Worm (Caenorhabditis elegans) whole organism, young adult: Measurements from ENCODE around the gene C13A2.9.

Experiments used
- C06A6.2 ChIP-seq: fragments of 200-800 bp; sonication (Bioruptor generic); conservative IDR thresholded peaks from 2 replicates; pipeline ENCODE4 v1.3.6; 2022; ENCODE audit warnings: missing genetic modification characterization, missing compliant biosample characterization
- C17E4.6 ChIP-seq: fragments of 200-800 bp; sonication (Bioruptor generic); IDR thresholded peaks from 2 replicates; pipeline ENCODE4 v1.3.6; 2022; ENCODE audit warnings: missing genetic modification reagents, missing genetic modification characterization, missing compliant biosample characterization
- D2030.7 ChIP-seq: fragments of 200-800 bp; sonication (Bioruptor generic); IDR thresholded peaks from 2 replicates; pipeline ENCODE4 v1.3.6; 2022; ENCODE audit warnings: missing genetic modification reagents, missing genetic modification characterization, missing compliant biosample characterization
- F10E7.11 ChIP-seq: sonication (generic microtip); optimal IDR thresholded peaks from 2 replicates; lab custom pipeline; 2017; ENCODE audit warnings: mild to moderate bottlenecking, missing genetic modification characterization, moderate library complexity, missing compliant biosample characterization
- F33H1.4 ChIP-seq: fragments of 200-800 bp; sonication (Bioruptor generic); IDR thresholded peaks from 2 replicates; pipeline ENCODE4 v1.3.6; 2022; ENCODE audit warnings: missing genetic modification reagents, missing genetic modification characterization, missing compliant biosample characterization
- F37B4.10 ChIP-seq: fragments of 200-800 bp; sonication (Bioruptor generic); IDR thresholded peaks from 2 replicates; pipeline ENCODE4 v1.3.6; 2022; ENCODE audit warnings: missing genetic modification characterization, missing compliant biosample characterization
- F39B2.1 ChIP-seq: fragments of 200-800 bp; sonication (Bioruptor generic); IDR thresholded peaks from 2 replicates; pipeline ENCODE4 v1.3.6; 2022; ENCODE audit warnings: missing genetic modification reagents, missing genetic modification characterization, missing compliant biosample characterization
- F57C9.4 ChIP-seq: sonication (generic microtip); optimal IDR thresholded peaks from 2 replicates; lab custom pipeline; 2017; ENCODE audit warnings: mild to moderate bottlenecking, missing genetic modification characterization, missing compliant biosample characterization
- K11D2.4 ChIP-seq: fragments of 200-800 bp; sonication (Bioruptor generic); IDR thresholded peaks from 2 replicates; pipeline ENCODE4 v1.3.6; 2022; ENCODE audit warnings: missing genetic modification reagents, missing genetic modification characterization, missing compliant biosample characterization
- T26A5.8 ChIP-seq: sonication (generic microtip); optimal IDR thresholded peaks from 2 replicates; lab custom pipeline; 2016; ENCODE audit warnings: missing genetic modification characterization, missing compliant biosample characterization
- Y56A3A.18 ChIP-seq: fragments of 200-800 bp; sonication (Bioruptor generic); IDR thresholded peaks from 2 replicates; pipeline ENCODE4 v1.3.6; 2022; ENCODE audit warnings: missing genetic modification reagents, missing genetic modification characterization, missing compliant biosample characterization
- ZK185.1 ChIP-seq: sonication (generic microtip); optimal IDR thresholded peaks from 2 replicates; lab custom pipeline; 2016; ENCODE audit warnings: mild to moderate bottlenecking, missing genetic modification characterization, missing compliant biosample characterization; ENCODE audit not compliant: poor library complexity, severe bottlenecking
- aptf-2 ChIP-seq: fragments of 200-800 bp; sonication (Bioruptor generic); conservative IDR thresholded peaks from 2 replicates; pipeline ENCODE4 v1.3.6; 2022; ENCODE audit warnings: missing genetic modification reagents, missing genetic modification characterization, missing compliant biosample characterization
- attf-6 ChIP-seq: fragments of 200-800 bp; sonication (Bioruptor generic); IDR thresholded peaks from 2 replicates; pipeline ENCODE4 v1.3.6; 2022; ENCODE audit warnings: missing genetic modification reagents, missing genetic modification characterization, missing compliant biosample characterization
- bed-2 ChIP-seq: fragments of 200-800 bp; sonication (Bioruptor generic); IDR thresholded peaks from 2 replicates; pipeline ENCODE4 v1.3.6; 2022; ENCODE audit warnings: missing genetic modification reagents, missing genetic modification characterization, missing compliant biosample characterization
- ceh-40 ChIP-seq: fragments of 200-800 bp; sonication (Bioruptor generic); IDR thresholded peaks from 2 replicates; pipeline ENCODE4 v1.3.6; 2022; ENCODE audit warnings: missing genetic modification characterization, missing compliant biosample characterization
- ceh-79 ChIP-seq: sonication (generic microtip); optimal IDR thresholded peaks from 2 replicates; lab custom pipeline; 2017; ENCODE audit warnings: mild to moderate bottlenecking, missing genetic modification characterization, missing compliant biosample characterization
- ceh-91 ChIP-seq: fragments of 200-800 bp; sonication (Bioruptor generic); IDR thresholded peaks from 2 replicates; pipeline ENCODE4 v1.3.6; 2022; ENCODE audit warnings: missing genetic modification reagents, missing genetic modification characterization, missing compliant biosample characterization
- chd-7 ChIP-seq: sonication (generic microtip); optimal IDR thresholded peaks from 2 replicates; lab custom pipeline; 2016; ENCODE audit warnings: mild to moderate bottlenecking, missing genetic modification characterization, moderate library complexity, missing compliant biosample characterization
- dpl-1 ChIP-seq: fragments of 150-350 bp; optimal IDR thresholded peaks from 2 replicates; lab custom pipeline; 2014; ENCODE audit warnings: missing biosample characterization, missing genetic modification reagents, missing genetic modification characterization
- efl-1 ChIP-seq: fragments of 150-350 bp; optimal IDR thresholded peaks from 2 replicates; lab custom pipeline; 2014; ENCODE audit warnings: missing biosample characterization, missing genetic modification reagents, missing genetic modification characterization
- egl-18 ChIP-seq: fragments of 200-800 bp; sonication (Bioruptor generic); IDR thresholded peaks from 2 replicates; pipeline ENCODE4 v1.3.6; 2022; ENCODE audit warnings: missing genetic modification reagents, missing genetic modification characterization, missing compliant biosample characterization
- ets-4 ChIP-seq: fragments of 200-800 bp; sonication (Bioruptor generic); optimal IDR thresholded peaks from 2 replicates; lab custom pipeline; 2018; ENCODE audit warnings: mild to moderate bottlenecking, missing genetic modification characterization, missing compliant biosample characterization
- fkh-3 ChIP-seq: sonication (generic microtip); optimal IDR thresholded peaks from 2 replicates; lab custom pipeline; 2016; ENCODE audit warnings: mild to moderate bottlenecking, missing genetic modification characterization, missing compliant biosample characterization
- hrde-1 ChIP-seq: sonication (generic microtip); optimal IDR thresholded peaks from 2 replicates; lab custom pipeline; 2016; ENCODE audit warnings: missing genetic modification characterization, mild to moderate bottlenecking, missing compliant biosample characterization, moderate library complexity, missing genotype, missing genetic modification reagents, borderline replicate concordance
- hsf-1 ChIP-seq: fragments of 200-800 bp; sonication (Bioruptor generic); IDR thresholded peaks from 2 replicates; pipeline ENCODE4 v1.3.6; 2022; ENCODE audit warnings: missing genetic modification reagents, missing genetic modification characterization, missing compliant biosample characterization
- let-607 ChIP-seq, 2 experiments: fragments of 200-800 bp in 1 of 2; sonication (Bioruptor generic) in 1 of 2; sonication (generic microtip) in 1 of 2; optimal IDR thresholded peaks; 2 replicates each; lab custom pipeline; 2016 to 2018; ENCODE audit warnings: mild to moderate bottlenecking in 2 of 2, missing compliant biosample characterization in 2 of 2, missing genetic modification characterization in 2 of 2, moderate library complexity in 2 of 2, missing genotype in 1 of 2
- lin-54 ChIP-seq: fragments of 200-800 bp; sonication (Bioruptor generic); optimal IDR thresholded peaks from 2 replicates; lab custom pipeline; 2018; ENCODE audit warnings: mild to moderate bottlenecking, missing genetic modification characterization, missing compliant biosample characterization
- lsy-27 ChIP-seq: sonication (generic microtip); optimal IDR thresholded peaks from 2 replicates; lab custom pipeline; 2017; ENCODE audit warnings: missing genetic modification characterization, mild to moderate bottlenecking, missing compliant biosample characterization, antibody characterized with exemption, missing genotype, borderline replicate concordance; ENCODE audit not compliant: insufficient read depth
- nfya-2 ChIP-seq: fragments of 200-800 bp; sonication (Bioruptor generic); IDR thresholded peaks from 2 replicates; pipeline ENCODE4 v1.3.6; 2022; ENCODE audit warnings: missing genetic modification reagents, missing genetic modification characterization, missing compliant biosample characterization
- nhr-27 ChIP-seq: fragments of 200-800 bp; sonication (Bioruptor generic); optimal IDR thresholded peaks from 2 replicates; lab custom pipeline; 2018; ENCODE audit warnings: mild to moderate bottlenecking, missing genetic modification characterization, moderate library complexity, missing compliant biosample characterization
- rec-8 ChIP-seq, 2 experiments: sonication (generic microtip); optimal IDR thresholded peaks; 2 replicates each; lab custom pipeline; 2016; ENCODE audit warnings: mild to moderate bottlenecking in 2 of 2, missing genetic modification characterization in 2 of 2, missing genetic modification reagents in 2 of 2, missing genotype in 2 of 2, missing biosample characterization in 1 of 2, missing compliant biosample characterization in 1 of 2, moderate library complexity in 1 of 2
- repo-1 ChIP-seq: sonication (generic microtip); optimal IDR thresholded peaks from 2 replicates; lab custom pipeline; 2017; ENCODE audit warnings: mild to moderate bottlenecking, missing genetic modification characterization, missing compliant biosample characterization
- ztf-18 ChIP-seq: sonication (generic microtip); optimal IDR thresholded peaks from 2 replicates; lab custom pipeline; 2016; ENCODE audit warnings: missing genotype, mild to moderate bottlenecking, missing genetic modification characterization, missing compliant biosample characterization
- ztf-25 ChIP-seq: fragments of 200-800 bp; sonication (Bioruptor generic); IDR thresholded peaks from 2 replicates; pipeline ENCODE4 v1.3.6; 2022; ENCODE audit warnings: missing genetic modification reagents, missing genetic modification characterization, missing compliant biosample characterization

Gene C13A2.9

DNA sequence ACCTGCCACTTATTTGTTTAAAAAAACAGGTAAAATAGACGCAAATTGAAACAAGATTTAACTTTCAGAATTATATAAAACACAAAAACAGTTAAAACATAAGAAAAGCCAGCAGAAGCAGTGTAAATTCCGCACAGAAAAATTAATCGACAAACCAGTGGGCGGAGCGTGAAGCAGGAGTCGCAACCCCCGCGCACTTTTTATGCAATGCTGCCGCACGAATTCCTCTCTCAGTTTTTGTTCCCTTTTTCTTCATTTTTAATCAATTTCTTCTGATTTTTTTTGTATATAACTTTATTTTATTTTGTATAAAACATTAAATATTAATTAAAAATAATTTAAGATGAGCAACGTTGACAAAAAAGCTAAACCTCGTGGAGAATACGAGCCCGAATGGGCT, 33.1 kb downstream of the C13A2.9 start, which contains the start of the genes gei-6 and krr-1 (continued):
- no peak for TF ChIP-seq ztf-18 (tag; lab: Kevin White, UChicago)
- no peak for TF ChIP-seq lsy-27 (tag; lab: Kevin White, UChicago)
- TF ChIP-seq chd-7 (tag; lab: Kevin White, UChicago) = no peak
- no peak for TF ChIP-seq hsf-1 (GFP tag; lab: Robert Waterston, UW)
- no peak for TF ChIP-seq K11D2.4 (GFP tag; lab: Robert Waterston, UW)
- TF ChIP-seq F39B2.1 = no peak
- TF ChIP-seq, all 124 proteins: peak for 21

DNA sequence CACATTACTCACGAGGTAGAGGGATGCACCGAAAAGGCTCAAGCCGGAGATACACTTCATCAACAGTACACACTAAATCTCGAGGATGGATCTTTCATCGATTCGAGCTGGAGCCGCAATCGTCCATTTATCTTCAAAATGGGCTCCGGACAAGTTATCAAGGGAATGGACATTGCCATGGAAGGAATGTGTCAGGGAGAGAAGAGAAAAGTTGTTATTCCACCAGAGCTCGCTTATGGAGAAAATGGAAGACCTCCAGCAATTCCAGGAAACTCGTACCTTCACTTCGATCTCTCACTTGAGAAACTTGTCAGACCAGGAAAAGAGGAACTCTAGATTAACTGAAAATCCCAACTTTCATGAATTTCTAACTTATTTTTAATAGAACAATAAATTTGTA, 38.0 kb downstream of the C13A2.9 start:
- TF ChIP-seq ZK185.1 (tag; lab: Kevin White, UChicago) (peak; percentile 18), attf-6 (GFP tag; lab: Robert Waterston, UW) (0 out of 2 replicates have a peak, but pooled peaks have one; percentile 23), aptf-2 (GFP tag; lab: Robert Waterston, UW) (no peak), F37B4.10 (GFP tag; lab: Robert Waterston, UW) (no peak), Y56A3A.18 (GFP tag; lab: Robert Waterston, UW) (0 out of 2 replicates have a peak, but pooled peaks have one; percentile 41), F33H1.4 (GFP tag; lab: Robert Waterston, UW) (no peak), ztf-18 (tag; lab: Kevin White, UChicago) (no peak)

DNA sequence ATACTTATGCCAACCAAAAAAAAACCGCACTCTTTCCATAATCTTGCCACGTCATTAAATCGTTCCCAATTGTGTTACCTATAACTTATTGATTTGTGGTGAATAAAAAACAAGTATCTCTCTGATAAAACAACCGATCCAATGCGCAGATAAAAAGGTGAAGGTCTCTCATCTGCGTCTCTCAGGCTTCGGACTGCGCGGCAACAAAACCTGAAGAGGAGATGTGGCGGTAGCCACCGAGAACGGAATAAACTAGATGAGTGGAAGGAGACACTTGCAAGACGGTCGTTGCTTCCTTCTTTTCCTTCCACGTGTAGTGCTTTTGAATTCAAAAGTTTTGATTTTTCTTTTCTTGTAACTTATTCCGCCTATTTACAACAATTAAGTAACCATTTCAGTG, 39.0 kb downstream of the C13A2.9 start, which contains the start of gene fkb-3:
TSS of gene fkb-3 (plus strand) at position 277 of the 400 bp plus-strand sequence.
- TF ChIP-seq bed-2 (GFP tag; lab: Robert Waterston, UW) = no peak
- no peak for TF ChIP-seq nfya-2 (GFP tag; lab: Robert Waterston, UW)
- no peak for TF ChIP-seq lin-54 (GFP tag; lab: Kevin White, UChicago)
- TF ChIP-seq C17E4.6 (GFP tag; lab: Robert Waterston, UW) = no peak
- no peak for TF ChIP-seq ceh-91 (GFP tag; lab: Robert Waterston, UW)
- TF ChIP-seq hrde-1 (tag; lab: Kevin White, UChicago) = no peak
- no peak for TF ChIP-seq ceh-40 (GFP tag; lab: Robert Waterston, UW)
- TF ChIP-seq egl-18 (GFP tag; lab: Robert Waterston, UW) = no peak
- TF ChIP-seq ceh-79 (tag; lab: Kevin White, UChicago) = no peak
- TF ChIP-seq fkh-3 = no peak
- TF ChIP-seq let-607 (tag; optimal IDR thresholded peaks at IDR 0.05; lab: Kevin White, UChicago) = no peak
- no peak for TF ChIP-seq rec-8 (tag; optimal IDR thresholded peaks at IDR 0.05; lab: Kevin White, UChicago)
- no peak for TF ChIP-seq efl-1 (GFP tag; lab: Kevin White, UChicago)
- TF ChIP-seq ztf-18 (tag; lab: Kevin White, UChicago) = no peak
- no peak for TF ChIP-seq repo-1
- TF ChIP-seq ets-4 = no peak
- no peak for TF ChIP-seq F57C9.4
- TF ChIP-seq nhr-27 (tag; lab: Kevin White, UChicago) = no peak
- TF ChIP-seq dpl-1 (GFP tag; lab: Kevin White, UChicago) = no peak

DNA sequence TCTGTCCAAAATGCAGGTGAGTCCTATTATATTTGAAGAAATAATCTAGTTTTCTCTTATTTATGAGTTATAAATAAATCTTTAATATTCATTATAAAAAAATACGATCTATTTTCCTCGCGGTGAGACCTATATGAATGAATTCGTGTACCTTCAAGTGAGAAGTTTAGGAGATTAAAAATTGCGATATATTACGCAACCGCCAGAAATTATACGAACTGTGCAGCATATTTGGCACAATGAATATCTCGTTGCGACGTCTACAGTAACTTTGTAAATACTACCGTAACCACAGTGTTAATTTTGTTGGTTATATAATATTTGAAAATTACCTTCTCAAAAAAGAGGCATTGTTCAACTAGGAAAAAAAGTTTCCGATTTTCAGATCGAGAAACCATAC, 39.6 kb downstream of the C13A2.9 start:
- TF ChIP-seq ztf-25 (no peak), nhr-27 (tag; lab: Kevin White, UChicago) (no peak), T26A5.8 (tag; lab: Kevin White, UChicago) (no peak), egl-18 (GFP tag; lab: Robert Waterston, UW) (no peak), ceh-79 (tag; lab: Kevin White, UChicago) (no peak), C06A6.2 (GFP tag; lab: Robert Waterston, UW) (no peak), D2030.7 (GFP tag; lab: Robert Waterston, UW) (no peak), F10E7.11 (tag; lab: Kevin White, UChicago) (no peak)
